Fruit fly (Drosophila melanogaster) Kc167 (cell line): Measurements from ENCODE around the gene CG42571.

Source experiments
- Myc ChIP-seq: fragments of >200 bp; optimal IDR thresholded peaks from 2 replicates; lab custom pipeline; 2017; ENCODE audit warnings: missing external identifiers
- h ChIP-seq: fragments of >200 bp; optimal IDR thresholded peaks from 3 replicates; lab custom pipeline; 2018; ENCODE audit warnings: missing external identifiers
- insv ChIP-seq: fragments of >200 bp; optimal IDR thresholded peaks from 3 replicates; lab custom pipeline; 2018; ENCODE audit warnings: missing external identifiers
- psq ChIP-seq: fragments of >200 bp; optimal IDR thresholded peaks from 2 replicates; lab custom pipeline; 2017; ENCODE audit warnings: missing external identifiers

dm6 chr3L:15717519-15717918, 1.3 kb downstream of the CG42571 start, which contains the start of gene CG42570:
- no peak for TF ChIP-seq insv
- no peak for TF ChIP-seq Myc (lab: Kevin White, UChicago)
- no peak for TF ChIP-seq h (lab: Kevin White, UChicago)
- no peak for TF ChIP-seq psq (lab: Kevin White, UChicago)
